Worm (Caenorhabditis elegans) whole organism, dauer: ENCODE data around the gene che-7.

Experiments
- unc-62 ChIP-seq: sonication (generic microtip); optimal IDR thresholded peaks from 2 replicates; lab custom pipeline; 2017; ENCODE audit warnings: missing biosample characterization, missing genetic modification reagents, missing genetic modification characterization

The che-7 gene

ce11 chrV:7969107-7969506 is at the start of gene che-7:
Gene che-7, minus strand, starts transcription at chrV:7969207.
- TF ChIP-seq unc-62 = no peak

- no peak for TF ChIP-seq unc-62
Observed at ce11 chrV:8017924-8018323, 48.9 kb upstream of the che-7 start.

DNA sequence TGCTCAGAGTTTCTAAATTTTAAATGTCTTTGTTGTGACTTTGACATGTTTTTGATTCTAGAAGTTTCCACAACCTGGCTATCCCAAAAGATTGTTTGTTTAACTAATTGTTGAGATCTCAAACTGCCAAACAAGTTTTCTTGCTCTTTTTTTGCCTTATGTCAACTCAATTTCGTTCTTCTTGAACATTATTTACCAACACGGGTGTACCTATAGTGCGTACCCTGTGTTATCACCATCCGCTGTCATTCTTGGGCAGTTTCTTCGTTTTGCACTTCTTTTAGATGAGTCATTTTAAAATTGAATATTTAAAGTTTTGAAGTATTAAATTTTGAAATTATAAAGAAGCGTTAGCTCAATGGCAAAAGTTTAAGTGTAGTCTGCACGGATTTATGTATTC is 47.9 kb upstream of the che-7 start, which contains the start of gene sptl-2:
sptl-2 (plus strand) TSS at position 280 of the 400 bp plus-strand sequence.
- TF ChIP-seq unc-62 = no peak

ce11 chrV:8013901-8014388 is 44.9 kb upstream of the che-7 start, which contains the start of gene Y97E10AR.6:
Gene Y97E10AR.6, minus strand, starts transcription at chrV:8013951.
- no peak for TF ChIP-seq unc-62

- TF ChIP-seq unc-62 = no peak
Observed at ce11 chrV:8012032-8012431, 43.0 kb upstream of the che-7 start, which contains the start of gene rpb-9. Gene rpb-9, minus strand, starts transcription at chrV:8012345.

DNA sequence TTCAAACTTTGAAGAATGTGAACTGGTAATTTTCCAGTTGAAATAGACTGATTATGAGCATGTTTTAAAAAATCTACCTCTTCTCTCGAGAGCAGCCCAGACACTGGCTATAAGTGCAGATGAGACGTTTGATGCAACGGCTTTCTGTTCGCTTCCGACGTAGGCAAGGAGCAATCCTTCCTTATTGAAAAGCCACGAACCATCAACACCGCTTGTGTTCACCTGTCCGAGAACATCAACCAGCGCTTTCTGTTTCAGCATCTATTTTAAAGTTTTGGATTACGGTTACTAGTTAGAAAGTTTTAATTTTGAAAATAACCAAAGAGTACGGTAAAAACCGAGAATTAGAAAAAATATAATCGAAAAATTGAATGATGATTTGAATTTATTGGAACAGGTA is 41.8 kb upstream of the che-7 start, which contains the start of gene lmtr-2:
lmtr-2 (minus strand) TSS at position 261 of the 400 bp plus-strand sequence.
- TF ChIP-seq unc-62 = no peak

DNA sequence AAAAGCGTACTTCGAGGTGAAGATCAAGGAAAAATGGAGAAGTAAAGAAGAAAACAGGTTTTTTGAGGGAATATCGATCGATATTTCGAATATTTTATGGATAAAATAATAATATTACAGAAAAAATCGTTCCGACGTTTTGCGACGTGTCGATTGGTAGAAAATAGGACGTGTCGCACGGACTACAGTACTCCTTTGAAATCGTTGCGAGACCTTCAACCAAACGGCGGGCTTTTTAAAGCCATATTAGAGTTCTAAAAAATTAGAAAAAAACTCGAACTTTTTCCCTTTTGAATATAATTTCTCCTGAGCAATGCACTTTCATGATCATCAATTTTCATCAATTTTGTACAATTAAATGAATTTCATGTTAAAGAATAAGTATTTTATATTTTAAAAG is 41.1 kb upstream of the che-7 start, which contains the start of gene Y97E10AR.4:
Y97E10AR.4 (minus strand) TSS at position 131 of the 400 bp plus-strand sequence.
- TF ChIP-seq unc-62 = no peak

ce11 chrV:8007460-8008292 is 38.7 kb upstream of the che-7 start, which contains the start of gene Y97E10AR.3:
Gene Y97E10AR.3, minus strand, starts transcription at chrV:8007510.
- TF ChIP-seq unc-62 = no peak

DNA sequence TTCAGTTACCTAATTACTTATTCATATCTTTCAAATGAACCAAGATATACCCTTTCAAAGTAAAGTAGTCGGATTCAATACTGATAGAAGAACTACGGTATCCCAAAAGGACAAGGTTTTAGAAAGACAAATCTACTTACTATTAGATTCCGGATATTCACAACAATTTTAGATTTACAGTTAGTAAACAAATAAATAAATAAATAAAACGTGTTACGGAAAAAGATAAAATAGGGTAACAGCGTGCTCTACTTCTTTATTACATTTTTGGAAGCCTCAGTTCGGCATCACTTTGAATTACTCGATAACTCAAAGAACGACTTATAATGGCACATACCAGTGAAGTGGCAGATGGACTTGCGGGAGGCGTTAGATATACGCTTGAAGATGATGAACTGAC is 36.0 kb upstream of the che-7 start, which contains the start of gene Y97E10AR.8:
Y97E10AR.8 (plus strand) TSS at position 301 of the 400 bp plus-strand sequence.
- no peak for TF ChIP-seq unc-62

ce11 chrV:8000929-8001513 is 32.0 kb upstream of the che-7 start, which contains the start of gene Y97E10AR.1:
Gene Y97E10AR.1, plus strand, starts transcription at chrV:8001463.
- no peak for TF ChIP-seq unc-62

ce11 chrV:7995878-7996277 is 26.9 kb upstream of the che-7 start, which contains the start of gene Y97E10AR.2:
Gene Y97E10AR.2, plus strand, starts transcription at chrV:7996178.
- TF ChIP-seq unc-62 = no peak

ce11 chrV:7995165-7995564 is 26.2 kb upstream of the che-7 start:
- no peak for TF ChIP-seq unc-62

- TF ChIP-seq unc-62 = no peak
Observed at ce11 chrV:7994570-7994969, 25.6 kb upstream of the che-7 start, which contains the start of gene ceh-76. Gene ceh-76, minus strand, starts transcription at chrV:7994670.

DNA sequence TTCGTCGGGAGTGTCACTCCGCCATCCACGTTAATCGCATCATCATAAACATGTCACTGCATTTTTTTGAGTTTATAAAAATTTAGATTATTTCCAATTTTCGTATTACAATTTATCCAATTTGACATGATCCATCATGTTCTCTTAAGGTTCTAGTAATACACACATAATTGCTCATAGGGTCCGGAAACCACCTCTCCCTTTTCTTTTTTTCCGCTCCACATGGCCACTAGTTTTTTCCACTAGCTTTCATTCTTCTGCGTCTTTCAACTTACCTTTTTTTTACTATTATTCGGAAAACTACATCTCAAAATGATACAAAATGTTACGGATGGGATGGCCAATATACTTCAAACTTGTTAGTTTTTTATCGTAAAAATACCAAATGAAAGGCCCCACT is 16.9 kb upstream of the che-7 start, which contains the start of gene Y97E10AL.1:
Y97E10AL.1 (plus strand) TSS at position 301 of the 400 bp plus-strand sequence.
- no peak for TF ChIP-seq unc-62

ce11 chrV:7983381-7984052 is 14.5 kb upstream of the che-7 start, which contains the start of the genes natb-1 and abhd-12:
Gene natb-1, minus strand, starts transcription at chrV:7983431.
Gene abhd-12, plus strand, starts transcription at chrV:7983879.
- no peak for TF ChIP-seq unc-62

- TF ChIP-seq unc-62 = no peak
Observed at ce11 chrV:7980993-7981595, 12.1 kb upstream of the che-7 start, which contains the start of gene F26D11.1. Gene F26D11.1, plus strand, starts transcription at chrV:7981545.
